Fruit fly (Drosophila melanogaster): ENCODE results near the gene Hrb98DE.

DNA sequence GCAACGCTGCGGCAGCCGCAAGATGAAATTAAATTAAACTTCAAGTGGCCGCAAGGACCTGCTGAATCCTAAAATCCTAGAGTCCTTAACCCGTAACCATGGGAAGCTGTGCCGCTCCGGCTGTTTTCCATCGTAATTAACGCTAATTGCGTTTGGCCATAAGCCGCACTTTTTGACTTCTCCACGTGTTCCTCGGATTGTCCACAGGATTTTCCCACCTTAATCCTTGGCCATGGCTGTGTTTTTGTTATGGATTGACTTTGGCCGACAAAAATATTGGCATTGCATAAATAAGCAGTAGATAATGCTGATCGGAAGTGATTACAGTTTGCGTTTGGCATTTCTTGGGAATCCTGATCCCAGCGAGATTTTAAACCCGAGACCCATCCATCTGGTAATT is 3.3 kb upstream of the Hrb98DE start:
- TF ChIP-seq Sox102F (GFP tag; optimal IDR thresholded peaks at IDR 0.05) (no peak), CG16779 (tag; optimal IDR thresholded peaks at IDR 0.05) (no peak), Gug (GFP tag; IDR thresholded peaks at IDR 0.05) (no peak), svp (GFP tag) (no peak), CG6163 (GFP tag; IDR thresholded peaks at IDR 0.05) (no peak), Smox (GFP tag; optimal IDR thresholded peaks at IDR 0.05) (no peak), CG6854 (GFP tag; optimal IDR thresholded peaks at IDR 0.05) (no peak), Sox14 (GFP tag; optimal IDR thresholded peaks at IDR 0.05) (no peak), OdsH (GFP tag; optimal IDR thresholded peaks at IDR 0.05) (no peak), Hr39 (GFP tag; optimal IDR thresholded peaks at IDR 0.05) (no peak)

Measured in whole organism, prepupa.